Fruit fly (Drosophila melanogaster): Measurements from ENCODE around the gene Rchy1.

dm6 chr2L:6500648-6501325, 35.3 kb upstream of the Rchy1 start:
- no peak for TF ChIP-seq CG8478 (optimal IDR thresholded peaks at IDR 0.05)
- no peak for TF ChIP-seq CTCF (optimal IDR thresholded peaks at IDR 0.05)
